Worm (Caenorhabditis elegans) whole organism, late embryonic: ENCODE measurements around the gene oac-7.

Experiments
- C38D4.7 ChIP-seq: fragments of 200-800 bp; sonication (Bioruptor generic); optimal IDR thresholded peaks from 2 replicates; lab custom pipeline; 2018; ENCODE audit warnings: mild to moderate bottlenecking, missing genetic modification characterization, moderate library complexity, missing compliant biosample characterization
- F13H6.1 ChIP-seq: sonication (generic microtip); optimal IDR thresholded peaks from 2 replicates; lab custom pipeline; 2016; ENCODE audit warnings: missing genetic modification characterization, missing compliant biosample characterization
- K02D7.2 ChIP-seq: sonication (generic microtip); optimal IDR thresholded peaks from 2 replicates; lab custom pipeline; 2017; ENCODE audit warnings: mild to moderate bottlenecking, missing genetic modification characterization, missing compliant biosample characterization
- K09A11.1 ChIP-seq: sonication (generic microtip); optimal IDR thresholded peaks from 2 replicates; lab custom pipeline; 2017; ENCODE audit warnings: antibody characterized with exemption, mild to moderate bottlenecking, missing genetic modification characterization, missing compliant biosample characterization; ENCODE audit not compliant: insufficient read depth
- T23F11.4 ChIP-seq: fragments of 200-800 bp; sonication (Bioruptor generic); optimal IDR thresholded peaks from 2 replicates; lab custom pipeline; 2018; ENCODE audit warnings: mild to moderate bottlenecking, missing genetic modification characterization, missing compliant biosample characterization
- ceh-18 ChIP-seq: sonication (generic microtip); optimal IDR thresholded peaks from 2 replicates; lab custom pipeline; 2016; ENCODE audit warnings: missing genetic modification characterization, missing compliant biosample characterization
- ceh-2 ChIP-seq: sonication (generic microtip); optimal IDR thresholded peaks from 2 replicates; lab custom pipeline; 2016; ENCODE audit warnings: missing genotype, missing genetic modification characterization, missing compliant biosample characterization
- ceh-30 ChIP-seq: fragments of 150-350 bp; optimal IDR thresholded peaks from 2 replicates; lab custom pipeline; 2014; ENCODE audit warnings: missing biosample characterization, missing genetic modification characterization
- ceh-34 ChIP-seq: sonication (generic microtip); optimal IDR thresholded peaks from 2 replicates; lab custom pipeline; 2016; ENCODE audit warnings: mild to moderate bottlenecking, missing genetic modification characterization, missing compliant biosample characterization
- ceh-48 ChIP-seq: sonication (generic microtip); optimal IDR thresholded peaks from 2 replicates; lab custom pipeline; 2016; ENCODE audit warnings: missing genetic modification characterization, inconsistent platforms, missing compliant biosample characterization
- ceh-6 ChIP-seq: fragments of 200-800 bp; sonication (Bioruptor generic); optimal IDR thresholded peaks from 2 replicates; lab custom pipeline; 2018; ENCODE audit warnings: mild to moderate bottlenecking, missing genetic modification characterization, missing compliant biosample characterization
- ceh-9 ChIP-seq: sonication (generic microtip); optimal IDR thresholded peaks from 2 replicates; lab custom pipeline; 2016; ENCODE audit warnings: mild to moderate bottlenecking, missing genetic modification characterization, inconsistent platforms, missing compliant biosample characterization
- che-1 ChIP-seq: sonication (generic microtip); optimal IDR thresholded peaks from 2 replicates; lab custom pipeline; 2016; ENCODE audit warnings: mild to moderate bottlenecking, missing genetic modification characterization, missing compliant biosample characterization
- dve-1 ChIP-seq: sonication (generic microtip); optimal IDR thresholded peaks from 2 replicates; lab custom pipeline; 2017; ENCODE audit warnings: antibody characterized with exemption, mild to moderate bottlenecking, missing genetic modification characterization, missing compliant biosample characterization
- ets-4 ChIP-seq: sonication (generic microtip); optimal IDR thresholded peaks from 2 replicates; lab custom pipeline; 2016; ENCODE audit warnings: missing genetic modification characterization, missing compliant biosample characterization
- eyg-1 ChIP-seq: sonication (generic microtip); optimal IDR thresholded peaks from 2 replicates; lab custom pipeline; 2016; ENCODE audit warnings: missing genotype, missing genetic modification characterization, missing compliant biosample characterization
- fkh-10 ChIP-seq: fragments of 150-350 bp; optimal IDR thresholded peaks from 2 replicates; lab custom pipeline; 2014; ENCODE audit warnings: missing biosample characterization, missing genetic modification reagents, missing genetic modification characterization
- fkh-6 ChIP-seq: sonication (generic microtip); optimal IDR thresholded peaks from 2 replicates; lab custom pipeline; 2016; ENCODE audit warnings: missing genetic modification characterization, missing compliant biosample characterization
- gmeb-2 ChIP-seq: sonication (generic microtip); optimal IDR thresholded peaks from 2 replicates; lab custom pipeline; 2016; ENCODE audit warnings: missing genetic modification characterization, inconsistent platforms, missing compliant biosample characterization
- hlh-13 ChIP-seq: fragments of 200-800 bp; sonication (Bioruptor generic); optimal IDR thresholded peaks from 2 replicates; lab custom pipeline; 2018; ENCODE audit warnings: mild to moderate bottlenecking, missing genetic modification characterization, missing compliant biosample characterization
- hlh-15 ChIP-seq: sonication (generic microtip); optimal IDR thresholded peaks from 2 replicates; lab custom pipeline; 2016; ENCODE audit warnings: missing genetic modification characterization, missing compliant biosample characterization
- hlh-6 ChIP-seq: sonication (generic microtip); optimal IDR thresholded peaks from 2 replicates; lab custom pipeline; 2016; ENCODE audit warnings: missing genotype, missing genetic modification characterization, missing compliant biosample characterization
- hlh-8 ChIP-seq: sonication (generic microtip); optimal IDR thresholded peaks from 2 replicates; lab custom pipeline; 2016; ENCODE audit warnings: missing genotype, missing genetic modification characterization, missing compliant biosample characterization
- lim-6 ChIP-seq: sonication (generic microtip); optimal IDR thresholded peaks from 2 replicates; lab custom pipeline; 2016; ENCODE audit warnings: missing genetic modification characterization, missing compliant biosample characterization
- lin-11 ChIP-seq: fragments of 200-800 bp; sonication (Bioruptor generic); optimal IDR thresholded peaks from 2 replicates; lab custom pipeline; 2018; ENCODE audit warnings: mild to moderate bottlenecking, missing genetic modification characterization, missing compliant biosample characterization
- madf-2 ChIP-seq: sonication (generic microtip); optimal IDR thresholded peaks from 2 replicates; lab custom pipeline; 2017; ENCODE audit warnings: missing genetic modification characterization, missing compliant biosample characterization
- mec-3 ChIP-seq: sonication (generic microtip); optimal IDR thresholded peaks from 2 replicates; lab custom pipeline; 2016; ENCODE audit warnings: borderline replicate concordance, missing genetic modification characterization, missing compliant biosample characterization
- nfya-1 ChIP-seq: sonication (generic microtip); optimal IDR thresholded peaks from 2 replicates; lab custom pipeline; 2017; ENCODE audit warnings: missing genetic modification characterization, mild to moderate bottlenecking, missing compliant biosample characterization, antibody characterized with exemption, moderate library complexity
- nhr-11 ChIP-seq: fragments of 150-350 bp; optimal IDR thresholded peaks from 2 replicates; lab custom pipeline; 2014; ENCODE audit warnings: missing biosample characterization, missing genetic modification characterization
- nhr-232 ChIP-seq: sonication (generic microtip); optimal IDR thresholded peaks from 2 replicates; lab custom pipeline; 2016; ENCODE audit warnings: missing genetic modification characterization, missing compliant biosample characterization
- odd-2 ChIP-seq: sonication (generic microtip); optimal IDR thresholded peaks from 2 replicates; lab custom pipeline; 2017; ENCODE audit warnings: antibody characterized with exemption, mild to moderate bottlenecking, missing genetic modification characterization, missing compliant biosample characterization
- pat-9 ChIP-seq: fragments of 200-800 bp; sonication (Bioruptor generic); optimal IDR thresholded peaks from 2 replicates; lab custom pipeline; 2018; ENCODE audit warnings: mild to moderate bottlenecking, missing genetic modification characterization, moderate library complexity, missing compliant biosample characterization
- pax-1 ChIP-seq: fragments of 150-350 bp; optimal IDR thresholded peaks from 2 replicates; lab custom pipeline; 2014; ENCODE audit warnings: missing biosample characterization, missing genetic modification characterization
- pha-4 ChIP-seq: fragments of 150-350 bp; optimal IDR thresholded peaks from 2 replicates; lab custom pipeline; 2018; ENCODE audit warnings: missing biosample characterization, missing genetic modification reagents, missing genetic modification characterization
- ref-2 ChIP-seq: sonication (generic microtip); optimal IDR thresholded peaks from 2 replicates; lab custom pipeline; 2016; ENCODE audit warnings: missing genetic modification characterization, missing compliant biosample characterization
- sdc-2 ChIP-seq: sonication (generic microtip); optimal IDR thresholded peaks from 2 replicates; lab custom pipeline; 2016; ENCODE audit warnings: missing genotype, missing genetic modification characterization, missing compliant biosample characterization
- sox-2 ChIP-seq: fragments of 200-800 bp; sonication (Bioruptor generic); IDR thresholded peaks from 2 replicates; pipeline ENCODE4 v1.3.6; 2022; ENCODE audit warnings: missing genetic modification reagents, missing genetic modification characterization, missing compliant biosample characterization
- syd-9 ChIP-seq: sonication (generic microtip); optimal IDR thresholded peaks from 2 replicates; lab custom pipeline; 2016; ENCODE audit warnings: mild to moderate bottlenecking, missing genetic modification characterization, moderate library complexity, missing compliant biosample characterization
- tbx-2 ChIP-seq: sonication (generic microtip); optimal IDR thresholded peaks from 2 replicates; lab custom pipeline; 2016; ENCODE audit warnings: missing genetic modification characterization, missing compliant biosample characterization
- ttx-3 ChIP-seq: sonication (generic microtip); optimal IDR thresholded peaks from 2 replicates; lab custom pipeline; 2016; ENCODE audit warnings: missing genetic modification reagents, missing genetic modification characterization, missing compliant biosample characterization
- unc-3 ChIP-seq, 2 experiments: fragments of 200-800 bp in 1 of 2; sonication (Bioruptor generic) in 1 of 2; sonication (generic microtip) in 1 of 2; conservative IDR thresholded peaks in 1 of 2; optimal IDR thresholded peaks in 1 of 2; 2 replicates each; pipeline versions ENCODE4 v1.3.6 to Lab custom; 2016 to 2022; ENCODE audit warnings: missing compliant biosample characterization in 2 of 2, missing genetic modification characterization in 2 of 2, missing genetic modification reagents in 1 of 2
- unc-42 ChIP-seq: sonication (generic microtip); optimal IDR thresholded peaks from 2 replicates; lab custom pipeline; 2016; ENCODE audit warnings: missing genotype, missing genetic modification characterization, missing compliant biosample characterization
- ztf-16 ChIP-seq: sonication (generic microtip); optimal IDR thresholded peaks from 2 replicates; lab custom pipeline; 2017; ENCODE audit warnings: missing genetic modification characterization, missing compliant biosample characterization

oac-7 gene

DNA sequence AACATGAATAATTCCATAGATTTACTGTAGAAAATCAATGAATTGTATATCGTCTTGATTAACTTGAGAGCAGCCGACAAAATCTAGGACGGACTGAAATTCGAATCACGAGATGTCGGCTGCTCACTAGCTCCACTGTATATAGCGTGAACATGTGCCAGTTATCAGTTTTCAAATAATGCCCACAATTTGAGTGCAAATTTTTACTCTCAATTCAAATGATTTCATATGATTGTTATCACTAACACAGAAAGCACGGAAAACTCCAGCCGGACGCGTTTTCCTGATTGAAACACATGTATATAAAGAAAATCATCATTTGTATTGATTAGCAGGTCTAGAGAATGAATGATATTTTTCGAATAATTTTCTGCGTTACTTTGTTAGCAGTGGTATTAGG is 17.2 kb upstream of the oac-7 start, which contains the start of gene oac-5:
oac-5 (plus strand) TSS at position 301 of the 400 bp plus-strand sequence.
- TF ChIP-seq sdc-2 = no peak
- TF ChIP-seq nfya-1 (tag; lab: Kevin White, UChicago) = no peak
- TF ChIP-seq ttx-3 (tag; lab: Kevin White, UChicago) = no peak
- TF ChIP-seq dve-1 = no peak
- TF ChIP-seq ceh-9 (tag; lab: Kevin White, UChicago) = no peak
- no peak for TF ChIP-seq fkh-10 (GFP tag; lab: Kevin White, UChicago)
- TF ChIP-seq K02D7.2 (tag; lab: Kevin White, UChicago) = no peak
- TF ChIP-seq unc-3 (GFP tag; conservative IDR thresholded peaks at IDR 0.05; lab: Robert Waterston, UW) = no peak
- TF ChIP-seq unc-3 (tag; optimal IDR thresholded peaks at IDR 0.05; lab: Kevin White, UChicago) = no peak
- TF ChIP-seq ceh-34 (tag; lab: Kevin White, UChicago) = no peak
- no peak for TF ChIP-seq pat-9 (tag; lab: Kevin White, UChicago)
- no peak for TF ChIP-seq ceh-6 (GFP tag; lab: Kevin White, UChicago)
- TF ChIP-seq F13H6.1 (tag; lab: Kevin White, UChicago) = no peak
- TF ChIP-seq ceh-48 = no peak
- no peak for TF ChIP-seq gmeb-2 (tag; lab: Kevin White, UChicago)
- no peak for TF ChIP-seq ref-2
- no peak for TF ChIP-seq pha-4 (tag; lab: Kevin White, UChicago)
- TF ChIP-seq sox-2 = no peak

DNA sequence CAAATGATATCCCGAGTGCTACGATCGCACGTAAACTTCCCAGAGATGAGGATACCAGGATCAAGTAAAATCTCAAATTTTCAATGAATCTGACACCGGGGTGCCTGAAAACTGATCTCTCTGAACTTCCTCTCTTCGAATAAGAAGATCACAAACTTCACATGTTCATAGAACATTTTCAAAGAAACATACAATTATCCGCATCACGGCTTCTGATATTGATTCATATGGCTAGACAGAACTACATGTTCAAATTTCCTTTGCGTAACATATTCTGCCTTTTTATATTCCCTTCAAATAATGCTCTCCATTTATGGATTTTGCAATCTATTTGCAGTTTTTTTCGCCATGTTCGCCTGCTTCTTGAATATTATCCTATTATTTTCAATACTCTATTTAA is 12.5 kb upstream of the oac-7 start, which contains the start of gene srbc-83:
srbc-83 (plus strand) TSS at position 301 of the 400 bp plus-strand sequence.
- no peak for TF ChIP-seq odd-2 (tag; lab: Kevin White, UChicago)
- TF ChIP-seq T23F11.4 (GFP tag; lab: Kevin White, UChicago) = no peak
- TF ChIP-seq ceh-18 (tag; lab: Kevin White, UChicago) = no peak
- no peak for TF ChIP-seq syd-9 (tag; lab: Kevin White, UChicago)
- TF ChIP-seq lin-11 (tag; lab: Kevin White, UChicago) = no peak
- no peak for TF ChIP-seq eyg-1 (tag; lab: Kevin White, UChicago)
- no peak for TF ChIP-seq pat-9 (tag; lab: Kevin White, UChicago)
- no peak for TF ChIP-seq tbx-2
- no peak for TF ChIP-seq hlh-15 (tag; lab: Kevin White, UChicago)
- TF ChIP-seq ceh-2 = no peak
- no peak for TF ChIP-seq lim-6
- TF ChIP-seq hlh-8 (tag; lab: Kevin White, UChicago) = no peak
- TF ChIP-seq hlh-13 (GFP tag; lab: Kevin White, UChicago) = no peak
- no peak for TF ChIP-seq che-1
- no peak for TF ChIP-seq pax-1
- TF ChIP-seq fkh-6 (tag; lab: Kevin White, UChicago) = no peak

DNA sequence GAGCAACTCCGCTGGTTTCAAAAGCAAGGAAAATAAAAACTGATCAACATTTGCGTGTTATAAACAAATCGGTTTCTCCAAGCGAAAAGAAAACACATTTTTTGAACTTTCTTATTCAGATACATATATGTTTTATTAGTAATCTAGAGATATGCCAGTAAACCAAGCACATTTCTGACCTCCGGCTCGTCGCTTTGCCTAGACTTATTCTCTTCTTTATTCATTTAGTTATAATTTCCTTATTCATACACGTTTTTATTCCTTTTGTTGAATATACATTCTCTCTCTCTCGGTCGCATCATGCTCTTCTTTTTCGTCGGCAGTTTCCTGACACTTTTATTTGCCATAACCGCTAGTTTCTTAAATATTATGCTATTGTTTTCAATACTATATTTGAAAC is 10.9 kb upstream of the oac-7 start, which contains the start of gene srbc-84:
srbc-84 (plus strand) TSS at position 301 of the 400 bp plus-strand sequence.
- no peak for TF ChIP-seq ceh-18 (tag; lab: Kevin White, UChicago)
- TF ChIP-seq hlh-6 (tag; lab: Kevin White, UChicago) = no peak
- no peak for TF ChIP-seq C38D4.7 (GFP tag; lab: Kevin White, UChicago)
- TF ChIP-seq nhr-11 (tag; lab: Kevin White, UChicago) = no peak
- no peak for TF ChIP-seq syd-9 (tag; lab: Kevin White, UChicago)
- no peak for TF ChIP-seq ceh-30
- no peak for TF ChIP-seq ets-4 (tag; lab: Kevin White, UChicago)
- no peak for TF ChIP-seq nhr-232 (tag; lab: Kevin White, UChicago)
- TF ChIP-seq gmeb-2 (tag; lab: Kevin White, UChicago) = no peak
- no peak for TF ChIP-seq unc-42 (tag; lab: Kevin White, UChicago)
- TF ChIP-seq K09A11.1 (tag; lab: Kevin White, UChicago) = no peak
- no peak for TF ChIP-seq madf-2 (tag; lab: Kevin White, UChicago)
- no peak for TF ChIP-seq ztf-16 (tag; lab: Kevin White, UChicago)
- no peak for TF ChIP-seq odd-2 (tag; lab: Kevin White, UChicago)
- TF ChIP-seq mec-3 (tag; lab: Kevin White, UChicago) = no peak
- no peak for TF ChIP-seq tbx-2
